Worm (Caenorhabditis elegans) whole organism, midembryonic: ENCODE measurements around the gene K04G11.1.

ENCODE experiments used
- T22C8.4 ChIP-seq: fragments of 200-800 bp; sonication (Bioruptor generic); IDR thresholded peaks from 2 replicates; pipeline ENCODE4 v1.3.6; 2022; ENCODE audit warnings: missing genetic modification characterization, missing compliant biosample characterization
- cog-1 ChIP-seq: sonication (generic microtip); optimal IDR thresholded peaks from 2 replicates; lab custom pipeline; 2016; ENCODE audit warnings: missing genetic modification characterization, missing compliant biosample characterization
- flt-1 ChIP-seq: fragments of 200-800 bp; sonication (Bioruptor generic); IDR thresholded peaks from 2 replicates; pipeline ENCODE4 v1.3.6; 2022; ENCODE audit warnings: missing genetic modification characterization, missing compliant biosample characterization
- klf-2 ChIP-seq: fragments of 200-800 bp; sonication (Bioruptor generic); conservative IDR thresholded peaks from 2 replicates; pipeline ENCODE4 v1.3.6; 2022; ENCODE audit warnings: missing genetic modification reagents, missing genetic modification characterization, missing compliant biosample characterization
- med-1 ChIP-seq: sonication (generic microtip); optimal IDR thresholded peaks from 2 replicates; lab custom pipeline; 2017; ENCODE audit warnings: missing genetic modification characterization, mild to moderate bottlenecking, missing compliant biosample characterization, antibody characterized with exemption, missing genetic modification reagents; ENCODE audit not compliant: insufficient read depth
- ref-1 ChIP-seq: fragments of 200-800 bp; sonication (Bioruptor generic); conservative IDR thresholded peaks from 2 replicates; pipeline ENCODE4 v1.3.6; 2022; ENCODE audit warnings: missing genetic modification reagents, missing genetic modification characterization, missing compliant biosample characterization
- tab-1 ChIP-seq: fragments of 200-800 bp; sonication (Bioruptor generic); IDR thresholded peaks from 2 replicates; pipeline ENCODE4 v1.3.6; 2022; ENCODE audit warnings: missing genetic modification characterization, missing compliant biosample characterization
- ztf-23 ChIP-seq: fragments of 200-800 bp; sonication (Bioruptor generic); IDR thresholded peaks from 2 replicates; pipeline ENCODE4 v1.3.6; 2022; ENCODE audit warnings: missing genetic modification reagents, missing genetic modification characterization, missing compliant biosample characterization
- ztf-29 ChIP-seq: fragments of 200-800 bp; sonication (Bioruptor generic); IDR thresholded peaks from 2 replicates; pipeline ENCODE4 v1.3.6; 2022; ENCODE audit warnings: missing genetic modification reagents, missing genetic modification characterization, missing compliant biosample characterization

K04G11.1 gene

DNA sequence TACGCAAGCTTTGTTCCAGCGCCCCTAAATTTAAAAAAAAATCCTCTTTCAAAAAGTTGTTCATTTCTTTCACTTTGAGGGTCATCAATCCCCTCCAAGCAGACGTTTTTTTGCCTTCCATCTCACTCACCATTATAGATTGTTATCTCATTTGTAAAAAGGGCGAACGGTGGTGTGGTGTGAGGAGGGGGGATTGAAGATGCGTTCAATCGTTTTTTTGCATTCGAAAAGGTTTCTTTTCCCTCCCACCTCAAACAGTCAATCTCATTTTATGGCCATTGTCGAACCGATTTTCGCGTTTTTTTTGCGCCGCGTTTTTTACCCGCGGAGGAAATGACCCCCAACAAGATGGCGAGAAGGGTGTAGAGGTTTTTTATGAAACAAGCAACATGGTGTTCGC lies 3.6 kb downstream of the K04G11.1 start:
- TF ChIP-seq tab-1 (GFP tag; lab: Robert Waterston, UW) (no peak), med-1 (GFP tag; lab: Kevin White, UChicago) (no peak), T22C8.4 (no peak), cog-1 (tag; lab: Kevin White, UChicago) (no peak), klf-2 (GFP tag; lab: Robert Waterston, UW) (no peak), ref-1 (no peak), ztf-23 (GFP tag; lab: Robert Waterston, UW) (no peak), flt-1 (GFP tag; lab: Robert Waterston, UW) (no peak), ztf-29 (GFP tag; lab: Robert Waterston, UW) (no peak)

DNA sequence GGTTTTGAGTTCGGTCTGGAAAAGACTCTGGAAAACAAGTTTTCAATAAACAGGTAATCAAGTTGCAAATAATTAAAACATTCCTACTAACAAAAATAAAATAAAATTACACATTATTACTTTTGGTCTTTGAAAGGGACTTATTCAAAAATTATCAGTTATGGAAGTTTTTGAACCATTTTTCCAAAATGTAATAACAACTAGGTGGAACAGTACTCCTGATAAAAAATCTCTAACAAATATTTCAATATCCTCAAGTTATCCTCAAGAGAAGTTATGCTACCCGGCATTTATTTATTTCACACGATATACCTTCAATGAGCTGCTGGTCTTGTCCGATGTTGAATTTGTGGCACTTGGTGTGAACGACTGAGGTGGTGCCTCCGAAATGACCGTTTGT lies 4.4 kb downstream of the K04G11.1 start:
- TF ChIP-seq ztf-23 (GFP tag; lab: Robert Waterston, UW) (no peak), tab-1 (GFP tag; lab: Robert Waterston, UW) (no peak), flt-1 (GFP tag; lab: Robert Waterston, UW) (no peak), T22C8.4 (no peak), ztf-29 (GFP tag; lab: Robert Waterston, UW) (no peak), klf-2 (GFP tag; lab: Robert Waterston, UW) (no peak), ref-1 (no peak), med-1 (GFP tag; lab: Kevin White, UChicago) (no peak), cog-1 (tag; lab: Kevin White, UChicago) (no peak)

DNA sequence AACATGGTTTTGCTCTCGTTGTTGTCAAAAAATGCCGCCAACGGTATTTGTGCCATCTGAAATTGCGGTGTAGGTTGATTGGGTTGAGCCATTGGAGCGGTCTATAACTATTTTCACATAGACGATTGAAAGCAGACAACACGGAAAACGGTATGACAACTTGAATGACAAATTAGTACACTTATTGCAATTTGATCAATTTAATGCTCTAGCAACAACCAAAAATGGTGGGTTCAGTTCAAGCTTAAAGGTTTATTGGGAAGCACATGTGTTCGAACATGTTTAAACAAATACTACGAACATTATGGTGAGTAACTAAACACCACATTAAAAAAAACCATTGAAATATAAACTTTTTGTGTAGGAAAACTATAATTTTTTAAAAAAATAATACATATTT lies 5.1 kb downstream of the K04G11.1 start, which contains the start of gene sel-7:
Gene sel-7, minus strand, starts transcription at position 101 of the 400 bp plus-strand sequence.
- TF ChIP-seq ztf-29 (GFP tag; lab: Robert Waterston, UW) (no peak), ztf-23 (GFP tag; lab: Robert Waterston, UW) (no peak), ref-1 (no peak), T22C8.4 (no peak), flt-1 (GFP tag; lab: Robert Waterston, UW) (no peak), cog-1 (tag; lab: Kevin White, UChicago) (no peak), med-1 (GFP tag; lab: Kevin White, UChicago) (no peak), klf-2 (GFP tag; lab: Robert Waterston, UW) (no peak), tab-1 (GFP tag; lab: Robert Waterston, UW) (no peak)

DNA sequence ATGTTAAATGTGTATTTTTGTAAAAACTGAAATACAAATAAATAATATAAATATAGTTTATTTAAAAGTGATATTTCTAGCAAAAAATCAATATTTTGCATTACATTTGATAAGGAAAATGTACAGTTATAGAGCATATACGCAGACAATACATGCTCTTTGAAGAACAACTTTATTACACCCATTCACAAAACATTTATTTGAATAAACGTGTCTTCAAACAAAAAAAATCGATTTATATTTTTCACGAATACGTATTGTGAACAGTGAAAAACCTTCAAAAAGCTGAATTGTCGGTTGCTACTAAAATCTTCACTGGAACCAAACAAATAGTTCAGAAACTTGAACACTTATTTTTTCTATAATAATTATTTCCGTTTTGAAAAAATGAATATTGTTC lies 12.3 kb downstream of the K04G11.1 start, which contains the start of gene K04G11.3:
Gene K04G11.3, minus strand, starts transcription at position 101 of the 400 bp plus-strand sequence.
- TF ChIP-seq klf-2 (GFP tag; lab: Robert Waterston, UW): no peak

DNA sequence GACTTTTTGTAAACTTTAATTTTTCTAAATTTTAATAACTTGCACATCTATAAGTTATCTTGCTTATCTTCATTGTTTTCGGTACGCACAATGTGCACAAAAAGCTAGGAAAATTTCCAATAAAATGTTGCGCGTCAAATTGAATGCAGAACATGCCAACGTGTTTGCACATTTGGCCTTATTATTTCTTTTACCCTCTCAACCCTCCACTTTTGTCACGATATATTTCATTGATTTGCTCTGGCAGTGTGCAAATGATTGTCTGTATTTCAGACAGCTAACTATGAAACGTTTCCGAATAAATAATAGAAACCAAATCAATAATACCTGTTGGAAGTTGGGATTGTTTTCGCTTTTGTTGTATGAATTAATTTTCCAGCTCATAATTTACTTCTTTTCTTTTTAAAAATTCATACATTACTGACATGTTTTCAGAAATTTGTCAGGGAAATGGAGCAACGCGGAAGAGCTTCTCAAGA lies 14.4 kb downstream of the K04G11.1 start, which contains the start of gene wdr-5.2:
Gene wdr-5.2, plus strand, starts transcription at position 429 of the 479 bp plus-strand sequence.
- no peak for TF ChIP-seq ref-1
- TF ChIP-seq flt-1 (GFP tag; lab: Robert Waterston, UW): no peak
- TF ChIP-seq ztf-29 (GFP tag; lab: Robert Waterston, UW): no peak
- TF ChIP-seq ztf-23 (GFP tag; lab: Robert Waterston, UW): no peak
- no peak for TF ChIP-seq T22C8.4
- no peak for TF ChIP-seq tab-1 (GFP tag; lab: Robert Waterston, UW)
- TF ChIP-seq med-1 (GFP tag; lab: Kevin White, UChicago): no peak
- TF ChIP-seq klf-2 (GFP tag; lab: Robert Waterston, UW): no peak
- TF ChIP-seq cog-1 (tag; lab: Kevin White, UChicago): no peak

DNA sequence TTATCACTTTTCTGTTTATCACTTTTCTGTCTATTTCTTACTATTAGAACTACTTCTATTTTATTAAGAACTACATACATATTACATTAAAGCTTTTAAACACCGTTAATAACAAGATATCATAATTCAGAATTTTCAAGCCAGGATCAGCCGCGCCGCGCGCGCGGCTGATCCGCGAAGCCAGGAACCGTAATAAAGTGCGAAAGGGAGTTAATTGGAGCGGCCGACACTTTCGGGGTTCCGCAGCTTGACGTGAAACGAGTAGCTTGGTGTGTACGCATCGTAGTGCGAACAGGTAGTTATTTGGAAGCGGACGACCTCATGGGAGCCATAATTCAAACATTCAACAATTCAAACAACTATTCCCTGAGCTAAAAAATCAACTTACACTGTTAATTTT lies 19.7 kb downstream of the K04G11.1 start:
- no peak for TF ChIP-seq ztf-23 (GFP tag; lab: Robert Waterston, UW)
- TF ChIP-seq med-1 (GFP tag; lab: Kevin White, UChicago): no peak
- no peak for TF ChIP-seq ref-1
- TF ChIP-seq klf-2 (GFP tag; lab: Robert Waterston, UW): no peak
- no peak for TF ChIP-seq T22C8.4
- no peak for TF ChIP-seq tab-1 (GFP tag; lab: Robert Waterston, UW)
- TF ChIP-seq ztf-29 (GFP tag; lab: Robert Waterston, UW): no peak
- no peak for TF ChIP-seq flt-1 (GFP tag; lab: Robert Waterston, UW)
- TF ChIP-seq cog-1 (tag; lab: Kevin White, UChicago): no peak

DNA sequence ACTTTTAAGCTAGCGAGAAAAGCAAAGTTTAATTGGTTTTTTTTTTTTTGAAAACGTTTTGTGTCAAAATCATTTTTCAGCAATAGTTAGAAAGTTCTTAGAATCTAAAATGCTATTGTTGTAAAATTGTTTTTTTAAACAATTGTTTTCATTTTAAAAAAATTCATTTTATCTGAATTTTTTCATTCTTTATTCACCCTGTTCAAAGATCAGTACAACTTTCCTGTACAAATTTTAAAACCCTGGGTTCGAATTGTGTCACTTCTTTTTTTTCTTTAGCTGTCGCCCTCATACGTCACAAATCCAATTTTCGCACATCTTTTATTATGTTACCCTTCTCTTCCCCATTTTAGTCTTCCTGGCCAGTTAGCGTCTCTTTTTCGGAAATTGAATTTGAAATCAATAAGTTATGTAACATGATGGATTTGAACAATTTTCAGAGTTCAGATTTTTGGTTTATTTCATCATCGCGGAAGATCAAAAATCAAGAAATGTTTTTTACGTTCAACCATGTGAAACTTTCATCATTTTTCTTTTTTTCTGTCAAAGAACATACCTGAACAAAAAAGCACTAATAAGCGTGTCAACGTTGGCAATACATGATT lies 21.5 kb downstream of the K04G11.1 start:
- TF ChIP-seq tab-1 (GFP tag; lab: Robert Waterston, UW) (no peak), cog-1 (tag; lab: Kevin White, UChicago) (no peak)

DNA sequence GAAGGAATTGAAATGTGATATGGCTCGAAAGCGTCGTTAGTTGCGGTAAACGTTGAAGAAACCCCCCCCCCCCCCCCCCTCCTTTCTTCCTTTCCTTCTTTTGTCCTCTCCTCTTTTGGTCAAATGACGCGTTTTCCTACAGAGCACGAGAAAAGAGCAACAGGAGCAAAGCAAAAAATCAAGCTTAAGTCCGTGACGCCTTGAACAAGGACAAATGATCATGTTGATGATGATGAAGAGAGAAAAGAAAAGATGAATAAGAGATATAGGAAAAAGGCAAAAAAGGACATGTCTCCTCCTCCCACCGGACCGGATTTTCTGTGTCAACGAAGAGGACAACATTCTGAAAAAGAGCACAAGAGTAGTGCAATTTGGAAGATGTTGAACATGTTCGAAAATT lies 24.3 kb downstream of the K04G11.1 start:
- TF ChIP-seq ztf-23 (GFP tag; lab: Robert Waterston, UW): no peak
- no peak for TF ChIP-seq ztf-29 (GFP tag; lab: Robert Waterston, UW)
- TF ChIP-seq med-1 (GFP tag; lab: Kevin White, UChicago): no peak
- TF ChIP-seq klf-2 (GFP tag; lab: Robert Waterston, UW): no peak
- TF ChIP-seq T22C8.4: no peak
- no peak for TF ChIP-seq ref-1
- TF ChIP-seq cog-1 (tag; lab: Kevin White, UChicago): no peak
- no peak for TF ChIP-seq tab-1 (GFP tag; lab: Robert Waterston, UW)
- no peak for TF ChIP-seq flt-1 (GFP tag; lab: Robert Waterston, UW)

DNA sequence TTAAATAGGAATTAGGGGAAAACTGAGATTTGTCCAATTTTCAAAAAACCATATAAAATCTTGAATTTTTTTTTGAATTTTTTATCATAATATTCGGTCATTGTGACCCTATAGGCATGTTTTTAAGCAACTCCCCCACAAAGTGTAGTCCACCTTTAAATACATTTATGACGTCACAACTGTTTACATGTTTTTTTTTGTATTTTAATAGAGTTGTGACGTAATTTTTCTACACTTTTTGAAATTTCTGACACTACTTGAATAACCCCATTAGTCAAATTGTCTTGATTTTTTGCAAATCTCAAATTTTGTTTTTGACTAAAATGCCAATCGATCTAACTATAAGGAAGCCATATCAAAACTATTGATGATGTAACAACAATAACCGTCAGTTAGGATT lies 30.8 kb downstream of the K04G11.1 start:
- no peak for TF ChIP-seq cog-1 (tag; lab: Kevin White, UChicago)
- no peak for TF ChIP-seq ztf-29 (GFP tag; lab: Robert Waterston, UW)
- no peak for TF ChIP-seq ztf-23 (GFP tag; lab: Robert Waterston, UW)
- TF ChIP-seq flt-1 (GFP tag; lab: Robert Waterston, UW): no peak
- TF ChIP-seq T22C8.4: no peak
- no peak for TF ChIP-seq med-1 (GFP tag; lab: Kevin White, UChicago)
- no peak for TF ChIP-seq klf-2 (GFP tag; lab: Robert Waterston, UW)
- TF ChIP-seq tab-1 (GFP tag; lab: Robert Waterston, UW): no peak
